Fruit fly (Drosophila melanogaster): ENCODE data around the gene Grip71.
A peak's percentile ranks its signal among the peaks of the same experiment; 100 is the strongest.

The Grip71 gene

DNA sequence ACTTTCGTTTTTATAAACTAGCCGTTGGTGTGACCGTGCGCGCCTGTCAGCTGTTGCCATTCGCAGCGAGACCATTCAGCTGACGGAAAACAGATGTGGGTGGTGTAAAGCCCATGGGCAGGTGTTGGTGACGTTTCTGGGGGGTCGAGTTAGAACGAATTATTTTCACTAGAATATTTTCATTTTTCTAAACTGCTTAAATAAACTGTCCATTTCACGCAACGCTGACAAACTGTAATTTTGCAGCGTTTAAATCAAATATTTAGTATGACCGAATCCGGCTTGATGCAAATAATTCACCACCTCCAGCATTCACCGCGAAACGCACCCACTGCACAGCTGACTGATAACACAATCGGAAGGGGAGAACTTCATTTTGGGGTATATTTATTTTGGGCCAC lies 13.2 kb upstream of the Grip71 start, which contains the start of the genes CG10383 and CG10338 (continued):
- TF ChIP-seq Aef1 (GFP tag; IDR thresholded peaks at IDR 0.05) (peak; percentile 91), D19B (GFP tag; optimal IDR thresholded peaks at IDR 0.05) (peak; percentile 41), Nf-YB (GFP tag; optimal IDR thresholded peaks at IDR 0.05) (peak; percentile 56), slp2 (GFP tag; optimal IDR thresholded peaks at IDR 0.05) (peak; percentile 85), CG18476 (GFP tag; optimal IDR thresholded peaks at IDR 0.05) (peak; percentile 54), amos (GFP tag; IDR thresholded peaks at IDR 0.05; ENCODE audit: partially characterized antibody) (no peak; the same call in 1 of the 2 replicates), CG2199 (GFP tag; IDR thresholded peaks at IDR 0.05) (peak; percentile 80; the same call in 2 of the 3 replicates), ap (GFP tag; IDR thresholded peaks at IDR 0.05) (peak; percentile 74), Spps (tag; optimal IDR thresholded peaks at IDR 0.05) (peak; percentile 37), ato (GFP tag; IDR thresholded peaks at IDR 0.05; ENCODE audit: partially characterized antibody) (no peak), dimm (GFP tag; IDR thresholded peaks at IDR 0.05) (0 out of 2 replicates have a peak, but pooled peaks have one; percentile 32), CG15514 (GFP tag; optimal IDR thresholded peaks at IDR 0.05) (peak; percentile 84), scrt (GFP tag; optimal IDR thresholded peaks at IDR 0.05) (peak; percentile 72), CG17912 (GFP tag; optimal IDR thresholded peaks at IDR 0.05) (no peak), CG1832 (GFP tag; optimal IDR thresholded peaks at IDR 0.05) (no peak), CG6254 (GFP tag; optimal IDR thresholded peaks at IDR 0.05) (peak; percentile 68), Ptx1 (GFP tag; IDR thresholded peaks at IDR 0.05) (peak; percentile 90), E2f2 (GFP tag; IDR thresholded peaks at IDR 0.05) (peak; percentile 78), sim (GFP tag; IDR thresholded peaks at IDR 0.05) (peak; percentile 62; the same call in 1 of the 2 replicates), CG1233 (GFP tag; optimal IDR thresholded peaks at IDR 0.05) (peak; percentile 41), CG6689 (GFP tag; IDR thresholded peaks at IDR 0.05) (peak; percentile 84), Eip74EF (GFP tag; optimal IDR thresholded peaks at IDR 0.05) (peak in 1 of 2 experiments; percentile 63), org-1 (GFP tag; optimal IDR thresholded peaks at IDR 0.05) (peak; percentile 57), CG14710 (tag; optimal IDR thresholded peaks at IDR 0.05) (peak; percentile 79), CG5953 (GFP tag; IDR thresholded peaks at IDR 0.05) (peak; percentile 73), twi (tag; optimal IDR thresholded peaks at IDR 0.05) (peak; percentile 70), cwo (GFP tag; optimal IDR thresholded peaks at IDR 0.05) (peak; percentile 80), psq (GFP tag; optimal IDR thresholded peaks at IDR 0.05) (peak; percentile 62), CG34422 (GFP tag; IDR thresholded peaks at IDR 0.05) (peak; percentile 94), CG17385 (GFP tag; optimal IDR thresholded peaks at IDR 0.05) (peak; percentile 82), Atf6 (GFP tag; IDR thresholded peaks at IDR 0.05) (peak; percentile 88), CG7839 (tag; optimal IDR thresholded peaks at IDR 0.05) (peak; percentile 80), Scr (GFP tag; IDR thresholded peaks at IDR 0.05; ENCODE audit: partially characterized antibody) (peak; percentile 23; the same call in 1 of the 2 replicates), pzg (GFP tag; optimal IDR thresholded peaks at IDR 0.05) (peak; percentile 90), CG11696 (GFP tag; IDR thresholded peaks at IDR 0.05) (peak; percentile 69), CG13296 (GFP tag; optimal IDR thresholded peaks at IDR 0.05) (peak; percentile 69), dmrt11E (tag; optimal IDR thresholded peaks at IDR 0.05) (peak; percentile 57), Lpt (GFP tag; optimal IDR thresholded peaks at IDR 0.05) (no peak), CG32767 (GFP tag; IDR thresholded peaks at IDR 0.05) (peak; percentile 75; the same call in 1 of the 2 replicates), nau (GFP tag; optimal IDR thresholded peaks at IDR 0.05) (no peak), CG15696 (tag; optimal IDR thresholded peaks at IDR 0.05) (peak; percentile 20), tll (GFP tag; optimal IDR thresholded peaks at IDR 0.05) (peak in 1 of 2 experiments; percentile 62), CG4820 (GFP tag; optimal IDR thresholded peaks at IDR 0.05) (peak; percentile 66), otp (GFP tag; IDR thresholded peaks at IDR 0.05) (peak; percentile 88), TFAM (GFP tag; optimal IDR thresholded peaks at IDR 0.05) (no peak), CG8359 (GFP tag; optimal IDR thresholded peaks at IDR 0.05; ENCODE audit: borderline replicate concordance) (no peak), CrebB (tag; optimal IDR thresholded peaks at IDR 0.05) (peak; percentile 61), HHEX (GFP tag; optimal IDR thresholded peaks at IDR 0.05) (peak; percentile 65), MBD-R2 (GFP tag; IDR thresholded peaks at IDR 0.05) (peak; percentile 97)
